Worm (Caenorhabditis elegans): ENCODE results near the gene dos-1.

DNA sequence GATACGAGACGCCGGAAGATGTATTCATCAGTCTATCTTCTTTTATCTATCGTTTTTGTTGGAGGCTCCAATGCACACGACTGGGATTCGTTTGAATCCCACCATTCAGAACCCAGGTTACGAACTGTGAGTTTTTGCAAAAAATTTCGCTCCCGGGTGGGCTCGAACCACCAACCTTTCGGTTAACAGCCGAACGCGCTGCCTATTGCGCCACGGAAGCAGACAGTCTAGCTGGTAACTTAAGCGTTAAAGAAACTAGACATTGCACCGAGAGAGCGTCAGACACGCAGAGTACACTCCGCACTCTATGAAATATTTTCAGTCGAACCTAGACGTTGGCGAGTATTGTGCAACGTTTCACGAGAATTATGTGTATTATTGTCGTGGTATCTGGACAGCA lies 317 bp downstream of the dos-1 start:
- TF ChIP-seq fkh-10 (GFP tag; optimal IDR thresholded peaks at IDR 0.05): no peak
- peak; percentile 32 for TF ChIP-seq gmeb-2 (tag; optimal IDR thresholded peaks at IDR 0.05)
- no peak for TF ChIP-seq nhr-11 (tag; optimal IDR thresholded peaks at IDR 0.05)
- no peak for TF ChIP-seq ceh-9 (tag; optimal IDR thresholded peaks at IDR 0.05)

Data from whole organism, late embryonic.